Fruit fly (Drosophila melanogaster) whole organism, embryonic: ENCODE data around the gene CG18581.

ENCODE experiments used
- Ada2b ChIP-seq: fragments of 200-800 bp; sonication (Bioruptor generic); IDR thresholded peaks from 2 replicates; pipeline ENCODE4 v1.3.6; 2022; ENCODE audit warnings: missing biosample characterization, missing genetic modification characterization
- Antp ChIP-seq: fragments of 200-800 bp; sonication (Bioruptor generic); optimal IDR thresholded peaks from 3 replicates; lab custom pipeline; 2016; ENCODE audit warnings: missing biosample characterization, missing genetic modification characterization
- Atf6 ChIP-seq: fragments of 200-800 bp; sonication (Bioruptor generic); IDR thresholded peaks from 2 replicates; pipeline ENCODE4 v1.3.6; 2022; ENCODE audit warnings: missing biosample characterization, missing genetic modification characterization
- B-H1 ChIP-seq: fragments of 200-800 bp; sonication (Bioruptor generic); IDR thresholded peaks from 3 replicates; pipeline ENCODE4 v1.3.6; 2022; ENCODE audit warnings: missing biosample characterization, missing genetic modification characterization
- Blimp-1 ChIP-seq: fragments of 200-800 bp; sonication (Bioruptor generic); optimal IDR thresholded peaks from 3 replicates; lab custom pipeline; 2018; ENCODE audit warnings: missing biosample characterization, missing genetic modification characterization, mild to moderate bottlenecking, moderate library complexity, missing genetic modification reagents
- C15 ChIP-seq: fragments of 200-800 bp; sonication (Bioruptor generic); IDR thresholded peaks from 3 replicates; pipeline ENCODE4 v1.3.6; 2022; ENCODE audit warnings: missing biosample characterization, missing genetic modification characterization
- CG10543 ChIP-seq: fragments of 200-800 bp; sonication (Bioruptor generic); optimal IDR thresholded peaks from 3 replicates; lab custom pipeline; 2017; ENCODE audit warnings: missing biosample characterization, mild to moderate bottlenecking, missing genetic modification characterization, moderate library complexity
- CG11398 ChIP-seq: fragments of 200-800 bp; sonication (Bioruptor generic); optimal IDR thresholded peaks from 2 replicates; lab custom pipeline; 2016; ENCODE audit warnings: missing biosample characterization, missing genetic modification characterization
- CG11695 ChIP-seq: fragments of 200-800 bp; sonication (Bioruptor generic); IDR thresholded peaks from 3 replicates; pipeline ENCODE4 v1.3.6; 2022; ENCODE audit warnings: missing biosample characterization, missing genetic modification characterization
- CG12219 ChIP-seq: fragments of 200-800 bp; sonication (Bioruptor generic); optimal IDR thresholded peaks from 3 replicates; lab custom pipeline; 2018; ENCODE audit warnings: missing biosample characterization, mild to moderate bottlenecking, missing genetic modification characterization
- CG12391 ChIP-seq: fragments of 200-800 bp; sonication (Bioruptor generic); optimal IDR thresholded peaks from 3 replicates; lab custom pipeline; 2018; ENCODE audit warnings: missing biosample characterization, mild to moderate bottlenecking, missing genetic modification characterization, moderate library complexity
- CG18599 ChIP-seq: fragments of 200-800 bp; sonication (Bioruptor generic); optimal IDR thresholded peaks from 3 replicates; lab custom pipeline; 2017; ENCODE audit warnings: missing biosample characterization, missing genetic modification characterization, mild to moderate bottlenecking, moderate library complexity, missing genetic modification reagents
- CG18619 ChIP-seq: fragments of 200-800 bp; sonication (Bioruptor generic); optimal IDR thresholded peaks from 3 replicates; lab custom pipeline; 2017; ENCODE audit warnings: missing biosample characterization, mild to moderate bottlenecking, missing genetic modification characterization
- CG3065 ChIP-seq: fragments of 200-800 bp; sonication (Bioruptor generic); optimal IDR thresholded peaks from 2 replicates; lab custom pipeline; 2016; ENCODE audit warnings: missing biosample characterization, missing genetic modification characterization
- CG3281 ChIP-seq: fragments of 200-800 bp; sonication (Bioruptor generic); optimal IDR thresholded peaks from 3 replicates; lab custom pipeline; 2017; ENCODE audit warnings: missing biosample characterization, mild to moderate bottlenecking, missing genetic modification characterization
- CG5953 ChIP-seq: fragments of 200-800 bp; sonication (Bioruptor generic); IDR thresholded peaks from 2 replicates; pipeline ENCODE4 v1.3.6; 2022; ENCODE audit warnings: missing biosample characterization, missing genetic modification characterization
- CG6854 ChIP-seq: fragments of 200-800 bp; sonication (Bioruptor generic); optimal IDR thresholded peaks from 3 replicates; lab custom pipeline; 2017; ENCODE audit warnings: missing biosample characterization, mild to moderate bottlenecking, missing genetic modification characterization
- CG7372 ChIP-seq: fragments of 200-800 bp; sonication (Bioruptor generic); IDR thresholded peaks from 2 replicates; pipeline ENCODE4 v1.3.6; 2022; ENCODE audit warnings: missing biosample characterization, missing genetic modification characterization
- Camta ChIP-seq: fragments of 200-800 bp; sonication (Bioruptor generic); optimal IDR thresholded peaks from 2 replicates; lab custom pipeline; 2016; ENCODE audit warnings: missing biosample characterization, missing genetic modification characterization
- D ChIP-seq, 2 experiments: fragments of 200-800 bp in 1 of 2; fragments of >200 bp in 1 of 2; sonication (Bioruptor generic) in 1 of 2; optimal IDR thresholded peaks; 2 replicates in 1 of 2; 3 replicates in 1 of 2; lab custom pipeline; 2017; ENCODE audit warnings: mild to moderate bottlenecking in 1 of 2, missing biosample characterization in 1 of 2, missing genetic modification characterization in 1 of 2, missing genetic modification reagents in 1 of 2
- Deaf1 ChIP-seq: fragments of 200-800 bp; optimal IDR thresholded peaks from 3 replicates; lab custom pipeline; 2019; ENCODE audit warnings: missing biosample characterization, mild to moderate bottlenecking, missing genetic modification characterization, moderate library complexity
- E2f1 ChIP-seq: fragments of 200-800 bp; sonication (Bioruptor generic); IDR thresholded peaks from 2 replicates; pipeline ENCODE4 v1.3.6; 2022; ENCODE audit warnings: missing biosample characterization, missing genetic modification characterization
- Lhr ChIP-seq: fragments of 200-800 bp; sonication (Bioruptor generic); optimal IDR thresholded peaks from 3 replicates; lab custom pipeline; 2017; ENCODE audit warnings: mild to moderate bottlenecking, missing biosample characterization, missing genetic modification reagents, missing genetic modification characterization
- MTF-1 ChIP-seq: fragments of 200-800 bp; sonication (Bioruptor generic); optimal IDR thresholded peaks from 2 replicates; lab custom pipeline; 2018; ENCODE audit warnings: missing biosample characterization, mild to moderate bottlenecking, missing genetic modification characterization, borderline replicate concordance
- Mad ChIP-seq: fragments of 200-800 bp; sonication (Bioruptor generic); optimal IDR thresholded peaks from 2 replicates; lab custom pipeline; 2016; ENCODE audit warnings: missing biosample characterization, missing genetic modification characterization
- Max ChIP-seq: fragments of 200-800 bp; sonication (Bioruptor generic); optimal IDR thresholded peaks from 2 replicates; lab custom pipeline; 2016; ENCODE audit warnings: missing biosample characterization, mild to moderate bottlenecking, missing genetic modification characterization
- Meics ChIP-seq: fragments of 200-800 bp; sonication (Bioruptor generic); optimal IDR thresholded peaks from 2 replicates; lab custom pipeline; 2017; ENCODE audit warnings: missing biosample characterization, mild to moderate bottlenecking, missing genetic modification characterization
- Rfx ChIP-seq: fragments of 200-800 bp; sonication (Bioruptor generic); IDR thresholded peaks from 2 replicates; pipeline ENCODE4 v1.3.6; 2022; ENCODE audit warnings: missing biosample characterization, missing genetic modification characterization
- Usf ChIP-seq: fragments of 200-800 bp; sonication (Bioruptor generic); optimal IDR thresholded peaks from 2 replicates; lab custom pipeline; 2017; ENCODE audit warnings: missing genotype, missing biosample characterization, missing genetic modification characterization
- cg ChIP-seq: fragments of 200-800 bp; sonication (Bioruptor generic); optimal IDR thresholded peaks from 3 replicates; lab custom pipeline; 2019; ENCODE audit warnings: missing biosample characterization, mild to moderate bottlenecking, missing genetic modification characterization, moderate library complexity
- corto ChIP-seq: fragments of 200-800 bp; sonication (Bioruptor generic); optimal IDR thresholded peaks from 2 replicates; lab custom pipeline; 2016; ENCODE audit warnings: missing biosample characterization, mild to moderate bottlenecking, missing genetic modification characterization, moderate library complexity
- da ChIP-seq: fragments of 200-800 bp; sonication (Bioruptor generic); optimal IDR thresholded peaks from 2 replicates; lab custom pipeline; 2016; ENCODE audit warnings: missing biosample characterization, missing genetic modification characterization
- dimm ChIP-seq: fragments of 200-800 bp; sonication (Bioruptor generic); IDR thresholded peaks from 2 replicates; pipeline ENCODE4 v1.3.6; 2022; ENCODE audit warnings: missing biosample characterization, missing genetic modification characterization
- disco-r ChIP-seq: fragments of 200-800 bp; sonication (Bioruptor generic); optimal IDR thresholded peaks from 2 replicates; lab custom pipeline; 2016; ENCODE audit warnings: missing biosample characterization, missing genetic modification characterization
- dmrt99B ChIP-seq: fragments of 200-800 bp; sonication (Bioruptor generic); optimal IDR thresholded peaks from 2 replicates; lab custom pipeline; 2018; ENCODE audit warnings: missing biosample characterization, mild to moderate bottlenecking, missing genetic modification characterization, moderate library complexity
- fu2 ChIP-seq: fragments of 200-800 bp; sonication (Bioruptor generic); optimal IDR thresholded peaks from 2 replicates; lab custom pipeline; 2016; ENCODE audit warnings: missing biosample characterization, missing genetic modification characterization
- gcm ChIP-seq: fragments of 200-800 bp; sonication (Bioruptor generic); optimal IDR thresholded peaks from 2 replicates; lab custom pipeline; 2019; ENCODE audit warnings: missing biosample characterization, mild to moderate bottlenecking, missing genetic modification characterization, moderate library complexity
- gt ChIP-seq: fragments of 200-800 bp; sonication (Bioruptor generic); IDR thresholded peaks from 2 replicates; pipeline ENCODE4 v1.3.6; 2022; ENCODE audit warnings: missing biosample characterization, missing genetic modification characterization
- hbn ChIP-seq: fragments of 200-800 bp; sonication (Bioruptor generic); IDR thresholded peaks from 2 replicates; pipeline ENCODE4 v1.3.6; 2022; ENCODE audit warnings: missing biosample characterization, missing genetic modification characterization; ENCODE audit not compliant: partially characterized antibody
- hth ChIP-seq: fragments of >200 bp; optimal IDR thresholded peaks from 2 replicates; lab custom pipeline; 2017; ENCODE audit warnings: inconsistent platforms
- lilli ChIP-seq: fragments of 200-800 bp; sonication (Bioruptor generic); optimal IDR thresholded peaks from 3 replicates; lab custom pipeline; 2016; ENCODE audit warnings: missing biosample characterization, missing genetic modification characterization
- lov ChIP-seq, 2 experiments: fragments of 200-800 bp in 1 of 2; fragments of >200 bp in 1 of 2; sonication (Bioruptor generic) in 1 of 2; IDR thresholded peaks in 1 of 2; optimal IDR thresholded peaks in 1 of 2; 2 replicates in 1 of 2; 3 replicates in 1 of 2; pipeline versions ENCODE4 v1.3.6 to Lab custom; 2017 to 2022; ENCODE audit warnings: missing biosample characterization in 1 of 2, missing genetic modification characterization in 1 of 2
- mld ChIP-seq: fragments of 200-800 bp; sonication (Bioruptor generic); IDR thresholded peaks from 3 replicates; pipeline ENCODE4 v1.3.6; 2022; ENCODE audit warnings: missing biosample characterization, missing genetic modification characterization; ENCODE audit not compliant: partially characterized antibody
- nau ChIP-seq: fragments of 200-800 bp; sonication (Bioruptor generic); optimal IDR thresholded peaks from 3 replicates; lab custom pipeline; 2017; ENCODE audit warnings: missing biosample characterization, mild to moderate bottlenecking, missing genetic modification characterization, missing genetic modification reagents
- odd ChIP-seq: fragments of 200-800 bp; sonication (Bioruptor generic); optimal IDR thresholded peaks from 2 replicates; lab custom pipeline; 2017; ENCODE audit warnings: missing biosample characterization, mild to moderate bottlenecking, missing genetic modification characterization
- onecut ChIP-seq: fragments of 200-800 bp; sonication (Bioruptor generic); IDR thresholded peaks from 2 replicates; pipeline ENCODE4 v1.3.6; 2022; ENCODE audit warnings: missing biosample characterization, missing genetic modification characterization
- pho ChIP-seq: fragments of 200-800 bp; sonication (Bioruptor generic); optimal IDR thresholded peaks from 2 replicates; lab custom pipeline; 2016; ENCODE audit warnings: missing biosample characterization, missing genetic modification characterization
- salm ChIP-seq: fragments of 200-800 bp; sonication (Bioruptor generic); optimal IDR thresholded peaks from 2 replicates; lab custom pipeline; 2018; ENCODE audit warnings: missing biosample characterization, mild to moderate bottlenecking, missing genetic modification characterization
- sim ChIP-seq: fragments of 200-800 bp; sonication (Bioruptor generic); IDR thresholded peaks from 2 replicates; pipeline ENCODE4 v1.3.6; 2022; ENCODE audit warnings: missing biosample characterization, missing genetic modification characterization

The CG18581 gene

dm6 chr3L:15011638-15012335, 38.2 kb downstream of the CG18581 start (continued):
- TF ChIP-seq lilli (peak; percentile 50), hth (lab: Kevin White, UChicago) (no peak), CG3065 (GFP tag; lab: Kevin White, UChicago) (no peak), E2f1 (GFP tag; lab: Robert Waterston, UW) (peak; percentile 62), nau (GFP tag; lab: Kevin White, UChicago) (peak; percentile 25), gt (GFP tag; lab: Robert Waterston, UW) (no peak), fu2 (no peak), sim (GFP tag; lab: Robert Waterston, UW) (peak; percentile 67; the same call in 1 of the 2 replicates), pho (GFP tag; lab: Kevin White, UChicago) (no peak), Rfx (GFP tag; lab: Robert Waterston, UW) (peak; percentile 75), mld (GFP tag; lab: Robert Waterston, UW) (no peak), dimm (no peak), salm (tag; lab: Kevin White, UChicago) (peak; percentile 74), CG18619 (GFP tag; lab: Kevin White, UChicago) (peak; percentile 46), dmrt99B (peak; percentile 87), Blimp-1 (GFP tag; lab: Kevin White, UChicago) (peak; percentile 85), Lhr (GFP tag; lab: Kevin White, UChicago) (peak; percentile 33), Antp (GFP tag; lab: Kevin White, UChicago) (no peak), CG3281 (GFP tag; lab: Kevin White, UChicago) (peak; percentile 56), CG7372 (no peak), C15 (no peak), corto (GFP tag; lab: Kevin White, UChicago) (no peak), CG18599 (peak; percentile 81), Camta (GFP tag; lab: Kevin White, UChicago) (peak; percentile 18), CG5953 (GFP tag; lab: Robert Waterston, UW) (0 out of 2 replicates have a peak, but pooled peaks have one; percentile 50), Deaf1 (tag; lab: Kevin White, UChicago) (peak; percentile 51), Usf (GFP tag; lab: Kevin White, UChicago) (no peak), B-H1 (GFP tag; lab: Robert Waterston, UW) (peak; percentile 49), CG10543 (GFP tag; lab: Kevin White, UChicago) (peak; percentile 7), hbn (no peak), cg (GFP tag; lab: Kevin White, UChicago) (no peak), disco-r (GFP tag; lab: Kevin White, UChicago) (no peak), onecut (GFP tag; lab: Robert Waterston, UW) (peak; percentile 69), lov (optimal IDR thresholded peaks at IDR 0.05; lab: Kevin White, UChicago) (no peak), lov (GFP tag; IDR thresholded peaks at IDR 0.05; lab: Robert Waterston, UW) (peak; percentile 53; the same call in 1 of the 3 replicates), Meics (GFP tag; lab: Kevin White, UChicago) (peak; percentile 74), Mad (no peak), CG11398 (GFP tag; lab: Kevin White, UChicago) (no peak), Atf6 (GFP tag; lab: Robert Waterston, UW) (peak; percentile 74), MTF-1 (peak; percentile 23), CG6854 (GFP tag; lab: Kevin White, UChicago) (peak; percentile 30), CG12219 (GFP tag; lab: Kevin White, UChicago) (peak; percentile 54), gcm (GFP tag; lab: Kevin White, UChicago) (peak; percentile 84), Ada2b (GFP tag; lab: Robert Waterston, UW) (peak; percentile 79), odd (peak; percentile 58), da (GFP tag; lab: Kevin White, UChicago) (no peak), CG12391 (tag; lab: Kevin White, UChicago) (peak; percentile 85), D (optimal IDR thresholded peaks at IDR 0.05; lab: Kevin White, UChicago) (no peak), D (GFP tag; optimal IDR thresholded peaks at IDR 0.05; lab: Kevin White, UChicago) (peak; percentile 70), CG11695 (GFP tag; lab: Robert Waterston, UW) (peak; percentile 73), Max (GFP tag; lab: Kevin White, UChicago) (peak; percentile 69)
